Fruit fly (Drosophila melanogaster): ENCODE results near the gene CG34007.

CG34007 gene

dm6 chr2L:20494423-20495052, at the start of gene CG34007 (continued):
- TF ChIP-seq Sry-δ (GFP tag; optimal IDR thresholded peaks at IDR 0.05) = no peak
- TF ChIP-seq crc (GFP tag; optimal IDR thresholded peaks at IDR 0.05) = no peak
- TF ChIP-seq ab (GFP tag; optimal IDR thresholded peaks at IDR 0.05) = no peak
- peak; percentile 96 for TF ChIP-seq gsb-n (tag; optimal IDR thresholded peaks at IDR 0.05)
- peak; percentile 80 for TF ChIP-seq CG32767 (GFP tag; IDR thresholded peaks at IDR 0.05)
- no peak for TF ChIP-seq tll (GFP tag; optimal IDR thresholded peaks at IDR 0.05)
- TF ChIP-seq ken (GFP tag; IDR thresholded peaks at IDR 0.05) = peak; percentile 64; the same call in 2 of the 3 replicates
- TF ChIP-seq CG31441 (GFP tag; IDR thresholded peaks at IDR 0.05) = peak; percentile 94; the same call in 1 of the 2 replicates
- TF ChIP-seq Oaz (GFP tag; IDR thresholded peaks at IDR 0.05) = no peak
- TF ChIP-seq CG34422 (GFP tag; IDR thresholded peaks at IDR 0.05) = peak; percentile 72; the same call in 2 of the 3 replicates
- TF ChIP-seq CG32772 (GFP tag; IDR thresholded peaks at IDR 0.05) = peak; percentile 75
- no peak for TF ChIP-seq Hmx (GFP tag; optimal IDR thresholded peaks at IDR 0.05)
- TF ChIP-seq HLH54F (GFP tag; optimal IDR thresholded peaks at IDR 0.05) = no peak
- TF ChIP-seq Hsf (GFP tag; optimal IDR thresholded peaks at IDR 0.05) = no peak
- TF ChIP-seq otp (GFP tag; IDR thresholded peaks at IDR 0.05) = no peak
- TF ChIP-seq dati (GFP tag; IDR thresholded peaks at IDR 0.05) = no peak
- peak; percentile 60 for TF ChIP-seq Deaf1 (tag; optimal IDR thresholded peaks at IDR 0.05)
- no peak for TF ChIP-seq dm (GFP tag; optimal IDR thresholded peaks at IDR 0.05)
- no peak for TF ChIP-seq Doc2 (GFP tag; IDR thresholded peaks at IDR 0.05)
- no peak for TF ChIP-seq Taf1 (GFP tag; IDR thresholded peaks at IDR 0.05)
- TF ChIP-seq sens (GFP tag) = no peak
- peak; percentile 64 for TF ChIP-seq CG30403 (GFP tag; optimal IDR thresholded peaks at IDR 0.05)
- TF ChIP-seq dysf (GFP tag; IDR thresholded peaks at IDR 0.05) = peak; percentile 78
- TF ChIP-seq lbe (GFP tag; optimal IDR thresholded peaks at IDR 0.05) = no peak
- TF ChIP-seq CG14050 (GFP tag; IDR thresholded peaks at IDR 0.05) = no peak
- peak; percentile 40 for TF ChIP-seq NfI (GFP tag; optimal IDR thresholded peaks at IDR 0.05)
- peak; percentile 97 for TF ChIP-seq nmo (GFP tag; optimal IDR thresholded peaks at IDR 0.05)
- peak; percentile 65 for TF ChIP-seq CG30431 (GFP tag; optimal IDR thresholded peaks at IDR 0.05)
- TF ChIP-seq CG1792 (GFP tag; optimal IDR thresholded peaks at IDR 0.05) = no peak
- TF ChIP-seq mirr (GFP tag; optimal IDR thresholded peaks at IDR 0.05) = no peak
- TF ChIP-seq tio (GFP tag; optimal IDR thresholded peaks at IDR 0.05) = peak; percentile 46
- no peak for TF ChIP-seq NC2α (GFP tag; optimal IDR thresholded peaks at IDR 0.05)
- TF ChIP-seq CG4617 (GFP tag; optimal IDR thresholded peaks at IDR 0.05; ENCODE audit: borderline replicate concordance) = no peak
- TF ChIP-seq vnd (GFP tag; IDR thresholded peaks at IDR 0.05; ENCODE audit: partially characterized antibody) = no peak
- peak; percentile 45 for TF ChIP-seq fd3F (GFP tag; optimal IDR thresholded peaks at IDR 0.05)
- peak; percentile 84 for TF ChIP-seq Spps (tag; optimal IDR thresholded peaks at IDR 0.05)
- peak; percentile 97 for TF ChIP-seq gem (tag; optimal IDR thresholded peaks at IDR 0.05)
- no peak for TF ChIP-seq sna (GFP tag; IDR thresholded peaks at IDR 0.05; ENCODE audit: partially characterized antibody)
- TF ChIP-seq row (GFP tag; IDR thresholded peaks at IDR 0.05) = peak; percentile 88
- peak; percentile 53 for TF ChIP-seq org-1 (GFP tag; optimal IDR thresholded peaks at IDR 0.05)
- peak; percentile 68 for TF ChIP-seq Chrac-16 (GFP tag; optimal IDR thresholded peaks at IDR 0.05)
- no peak for TF ChIP-seq cas (GFP tag; IDR thresholded peaks at IDR 0.05)
- no peak for TF ChIP-seq bab2 (GFP tag; optimal IDR thresholded peaks at IDR 0.05)
- peak; percentile 94 for TF ChIP-seq CG10979 (tag; optimal IDR thresholded peaks at IDR 0.05)
- TF ChIP-seq CG7271 (tag; optimal IDR thresholded peaks at IDR 0.05) = peak; percentile 54
- TF ChIP-seq Hand (GFP tag; optimal IDR thresholded peaks at IDR 0.05) = no peak
- TF ChIP-seq disco-r (GFP tag; optimal IDR thresholded peaks at IDR 0.05) = no peak
- no peak for TF ChIP-seq Atf-2 (GFP tag; optimal IDR thresholded peaks at IDR 0.05)
- TF ChIP-seq Dp (GFP tag; optimal IDR thresholded peaks at IDR 0.05) = no peak
- peak; percentile 73 for TF ChIP-seq pros (GFP tag; optimal IDR thresholded peaks at IDR 0.05)
- TF ChIP-seq grau (tag; optimal IDR thresholded peaks at IDR 0.05) = peak; percentile 100

Data from whole organism, embryonic.